Worm (Caenorhabditis elegans) whole organism, L4/young adult: ENCODE measurements around the gene T01D1.3.

Experiments used
- W03F9.2 ChIP-seq: fragments of 150-350 bp; optimal IDR thresholded peaks from 2 replicates; lab custom pipeline; 2014; ENCODE audit warnings: missing biosample characterization, missing genetic modification characterization
- dao-5 ChIP-seq: sonication (generic microtip); optimal IDR thresholded peaks from 2 replicates; lab custom pipeline; 2016; ENCODE audit warnings: missing genotype, missing genetic modification characterization, moderate library complexity, missing compliant biosample characterization
- him-1 ChIP-seq: sonication (generic microtip); optimal IDR thresholded peaks from 2 replicates; lab custom pipeline; 2016; ENCODE audit warnings: missing genotype, missing genetic modification reagents, missing genetic modification characterization, missing compliant biosample characterization

T01D1.3 gene

ce11 chrII:133548-134275, 42.1 kb downstream of the T01D1.3 start, which contains the start of gene cwn-1:
Gene cwn-1 (minus strand): TSS chrII:133598.
- TF ChIP-seq W03F9.2 (no peak), dao-5 (tag; lab: Kevin White, UChicago) (no peak), him-1 (tag; lab: Kevin White, UChicago) (no peak)

DNA sequence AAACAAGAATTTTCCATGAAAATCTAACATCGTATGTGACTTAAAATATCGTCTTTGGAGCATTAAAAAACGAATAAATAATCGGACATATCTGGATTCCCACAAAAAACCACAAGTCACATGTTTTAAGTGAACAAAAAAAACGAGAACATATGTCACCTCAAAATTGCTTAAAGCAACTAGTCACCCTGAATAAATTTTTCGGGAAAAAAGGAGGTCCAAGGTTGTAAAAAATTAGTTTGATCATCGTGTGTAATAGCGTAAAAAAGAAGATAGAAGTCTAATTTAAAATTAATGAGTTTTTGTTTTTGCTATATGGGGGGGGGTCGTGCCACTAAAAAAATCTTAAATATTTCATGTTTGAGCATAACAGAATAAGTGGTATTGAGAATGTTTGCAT, 46.0 kb downstream of the T01D1.3 start:
- no peak for TF ChIP-seq W03F9.2
- no peak for TF ChIP-seq dao-5 (tag; lab: Kevin White, UChicago)
- no peak for TF ChIP-seq him-1 (tag; lab: Kevin White, UChicago)

DNA sequence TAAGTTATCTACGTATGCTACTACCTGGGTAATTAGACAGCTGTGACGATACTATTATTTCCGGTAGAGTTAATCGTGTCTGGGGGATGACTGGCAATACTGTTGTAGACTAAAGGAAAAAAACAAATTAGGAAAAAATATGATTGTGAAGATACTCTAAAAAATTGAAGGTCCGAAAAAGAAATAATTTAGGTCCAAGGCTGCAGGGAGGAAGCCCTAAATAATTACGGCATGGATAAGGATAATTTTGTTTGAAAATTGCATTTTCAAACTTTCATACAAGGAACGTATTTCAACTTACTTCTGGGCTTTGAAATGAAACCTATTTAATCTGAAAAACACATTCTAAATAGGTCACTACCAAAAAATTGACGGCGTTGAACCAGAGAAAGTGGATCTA, 46.8 kb downstream of the T01D1.3 start, which contains the start of gene srd-3:
TSS of gene srd-3 (minus strand) at position 101 of the 400 bp plus-strand sequence.
- no peak for TF ChIP-seq W03F9.2
- no peak for TF ChIP-seq him-1 (tag; lab: Kevin White, UChicago)
- no peak for TF ChIP-seq dao-5 (tag; lab: Kevin White, UChicago)

ce11 chrII:124904-125303, 50.9 kb downstream of the T01D1.3 start, which contains the start of gene nmur-2:
Gene nmur-2 (minus strand): TSS chrII:125004.
- TF ChIP-seq dao-5 (tag; lab: Kevin White, UChicago) (no peak), him-1 (tag; lab: Kevin White, UChicago) (no peak), W03F9.2 (no peak)
